Worm (Caenorhabditis elegans) whole organism, mixed stage, embryonic: Measurements from ENCODE around the gene Y32H12A.8.

ENCODE experiments used
- ceh-83 ChIP-seq: fragments of 200-800 bp; sonication (Bioruptor generic); optimal IDR thresholded peaks from 2 replicates; lab custom pipeline; 2018; ENCODE audit warnings: mild to moderate bottlenecking, missing genetic modification characterization, missing compliant biosample characterization
- elt-3 ChIP-seq: fragments of 150-350 bp; optimal IDR thresholded peaks from 2 replicates; lab custom pipeline; 2014; ENCODE audit warnings: missing biosample characterization, missing genetic modification characterization
- unc-120 ChIP-seq: sonication (generic microtip); optimal IDR thresholded peaks from 2 replicates; lab custom pipeline; 2017; ENCODE audit warnings: missing genetic modification characterization, missing compliant biosample characterization; ENCODE audit not compliant: poor library complexity, severe bottlenecking

- TF ChIP-seq ceh-83 (GFP tag; lab: Kevin White, UChicago) = no peak
- TF ChIP-seq elt-3 (tag; lab: Kevin White, UChicago) = no peak
- TF ChIP-seq unc-120 (tag; lab: Kevin White, UChicago) = no peak
Observed at ce11 chrIII:5406314-5406713, 477 bp upstream of the Y32H12A.8 start.
